Worm (Caenorhabditis elegans) whole organism, L4/young adult: ENCODE data around the gene hpo-34.

ENCODE experiments used
- W03F9.2 ChIP-seq: fragments of 150-350 bp; optimal IDR thresholded peaks from 2 replicates; lab custom pipeline; 2014; ENCODE audit warnings: missing biosample characterization, missing genetic modification characterization
- dao-5 ChIP-seq: sonication (generic microtip); optimal IDR thresholded peaks from 2 replicates; lab custom pipeline; 2016; ENCODE audit warnings: missing genotype, missing genetic modification characterization, moderate library complexity, missing compliant biosample characterization

DNA sequence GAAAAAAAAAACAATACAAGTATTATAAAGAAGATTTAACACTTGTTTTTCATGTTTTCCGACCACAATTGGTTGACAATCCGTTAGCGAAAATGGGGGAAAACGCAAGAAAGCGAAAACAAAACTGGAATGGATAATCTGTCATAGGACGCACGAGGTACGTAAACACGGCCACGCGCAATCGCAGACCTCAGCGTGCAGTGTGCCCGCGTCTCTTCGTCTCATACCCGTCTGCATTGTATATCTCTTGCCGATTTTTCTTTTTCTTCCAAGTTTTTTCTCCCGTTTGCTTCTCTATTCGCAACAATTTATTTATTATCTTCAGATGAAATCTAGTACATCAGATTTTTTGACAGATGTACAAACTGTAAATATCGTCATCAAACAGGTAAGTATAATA, 44.8 kb upstream of the hpo-34 start, which contains the start of gene trpp-9:
- TF ChIP-seq W03F9.2 (tag; lab: Kevin White, UChicago) (no peak), dao-5 (tag; lab: Kevin White, UChicago) (no peak)
